Worm (Caenorhabditis elegans) whole organism, young adult: Measurements from ENCODE around the gene acc-4.
A peak's percentile ranks its signal among the peaks of the same experiment; 100 is the strongest.

Source experiments
- F10E7.11 ChIP-seq: sonication (generic microtip); optimal IDR thresholded peaks from 2 replicates; lab custom pipeline; 2017; ENCODE audit warnings: mild to moderate bottlenecking, missing genetic modification characterization, moderate library complexity, missing compliant biosample characterization
- F22D6.2 ChIP-seq: sonication (generic microtip); optimal IDR thresholded peaks from 2 replicates; lab custom pipeline; 2016; ENCODE audit warnings: mild to moderate bottlenecking, missing genetic modification characterization, missing compliant biosample characterization
- F23B12.7 ChIP-seq: sonication (generic microtip); optimal IDR thresholded peaks from 2 replicates; lab custom pipeline; 2017; ENCODE audit warnings: missing genetic modification characterization, mild to moderate bottlenecking, missing compliant biosample characterization, antibody characterized with exemption, moderate library complexity; ENCODE audit not compliant: insufficient read depth
- F37B4.10 ChIP-seq: fragments of 200-800 bp; sonication (Bioruptor generic); IDR thresholded peaks from 2 replicates; pipeline ENCODE4 v1.3.6; 2022; ENCODE audit warnings: missing genetic modification characterization, missing compliant biosample characterization
- F49E8.2 ChIP-seq: sonication (generic microtip); optimal IDR thresholded peaks from 3 replicates; lab custom pipeline; 2017; ENCODE audit warnings: missing genetic modification characterization, mild to moderate bottlenecking, missing compliant biosample characterization, antibody characterized with exemption, moderate library complexity; ENCODE audit not compliant: insufficient read depth
- K11D2.4 ChIP-seq: fragments of 200-800 bp; sonication (Bioruptor generic); IDR thresholded peaks from 2 replicates; pipeline ENCODE4 v1.3.6; 2022; ENCODE audit warnings: missing genetic modification reagents, missing genetic modification characterization, missing compliant biosample characterization
- K12H6.12 ChIP-seq: fragments of 200-800 bp; sonication (Bioruptor generic); optimal IDR thresholded peaks from 2 replicates; lab custom pipeline; 2018; ENCODE audit warnings: mild to moderate bottlenecking, missing genetic modification characterization, missing compliant biosample characterization
- T26A5.8 ChIP-seq: sonication (generic microtip); optimal IDR thresholded peaks from 2 replicates; lab custom pipeline; 2016; ENCODE audit warnings: missing genetic modification characterization, missing compliant biosample characterization
- Y56A3A.18 ChIP-seq: fragments of 200-800 bp; sonication (Bioruptor generic); IDR thresholded peaks from 2 replicates; pipeline ENCODE4 v1.3.6; 2022; ENCODE audit warnings: missing genetic modification reagents, missing genetic modification characterization, missing compliant biosample characterization
- attf-3 ChIP-seq: fragments of 200-800 bp; sonication (Bioruptor generic); conservative IDR thresholded peaks from 2 replicates; pipeline ENCODE4 v1.3.6; 2022; ENCODE audit warnings: missing genetic modification reagents, missing genetic modification characterization, missing compliant biosample characterization
- ccch-3 ChIP-seq: fragments of 200-800 bp; sonication (Bioruptor generic); optimal IDR thresholded peaks from 2 replicates; lab custom pipeline; 2018; ENCODE audit warnings: mild to moderate bottlenecking, missing genetic modification characterization, missing compliant biosample characterization
- cebp-1 ChIP-seq, 2 experiments: fragments of 200-800 bp in 1 of 2; sonication (Bioruptor generic) in 1 of 2; sonication (generic microtip) in 1 of 2; IDR thresholded peaks in 1 of 2; optimal IDR thresholded peaks in 1 of 2; 2 replicates each; pipeline versions ENCODE4 v1.3.6 to Lab custom; 2017 to 2022; ENCODE audit warnings: missing compliant biosample characterization in 2 of 2, missing genetic modification characterization in 2 of 2, mild to moderate bottlenecking in 1 of 2, missing genetic modification reagents in 1 of 2, moderate library complexity in 1 of 2
- ceh-27 ChIP-seq: fragments of 200-800 bp; sonication (Bioruptor generic); optimal IDR thresholded peaks from 2 replicates; lab custom pipeline; 2018; ENCODE audit warnings: mild to moderate bottlenecking, missing genetic modification characterization, moderate library complexity, missing compliant biosample characterization
- dox-1 ChIP-seq: fragments of 200-800 bp; sonication (Bioruptor generic); IDR thresholded peaks from 2 replicates; pipeline ENCODE4 v1.3.6; 2022; ENCODE audit warnings: missing genetic modification reagents, missing genetic modification characterization, missing compliant biosample characterization
- efl-1 ChIP-seq: fragments of 150-350 bp; optimal IDR thresholded peaks from 2 replicates; lab custom pipeline; 2014; ENCODE audit warnings: missing biosample characterization, missing genetic modification reagents, missing genetic modification characterization
- fkh-3 ChIP-seq: sonication (generic microtip); optimal IDR thresholded peaks from 2 replicates; lab custom pipeline; 2016; ENCODE audit warnings: mild to moderate bottlenecking, missing genetic modification characterization, missing compliant biosample characterization
- him-1 ChIP-seq: sonication (generic microtip); optimal IDR thresholded peaks from 2 replicates; lab custom pipeline; 2016; ENCODE audit warnings: missing genotype, missing genetic modification reagents, missing genetic modification characterization, missing compliant biosample characterization
- hmg-1.2 ChIP-seq: fragments of 200-800 bp; sonication (Bioruptor generic); IDR thresholded peaks from 2 replicates; pipeline ENCODE4 v1.3.6; 2022; ENCODE audit warnings: missing genetic modification reagents, missing genetic modification characterization, missing compliant biosample characterization
- hsf-1 ChIP-seq: fragments of 200-800 bp; sonication (Bioruptor generic); IDR thresholded peaks from 2 replicates; pipeline ENCODE4 v1.3.6; 2022; ENCODE audit warnings: missing genetic modification reagents, missing genetic modification characterization, missing compliant biosample characterization
- lin-40 ChIP-seq: sonication (generic microtip); optimal IDR thresholded peaks from 2 replicates; lab custom pipeline; 2016; ENCODE audit warnings: missing genetic modification characterization, mild to moderate bottlenecking, missing compliant biosample characterization, missing genotype, missing genetic modification reagents
- lir-1 ChIP-seq: fragments of 200-800 bp; sonication (Bioruptor generic); conservative IDR thresholded peaks from 2 replicates; pipeline ENCODE4 v1.3.6; 2022; ENCODE audit warnings: missing genetic modification reagents, missing genetic modification characterization, missing compliant biosample characterization
- lsl-1 ChIP-seq: fragments of 200-800 bp; sonication (Bioruptor generic); optimal IDR thresholded peaks from 2 replicates; lab custom pipeline; 2018; ENCODE audit warnings: mild to moderate bottlenecking, missing genetic modification characterization, moderate library complexity, missing compliant biosample characterization
- lsy-27 ChIP-seq: sonication (generic microtip); optimal IDR thresholded peaks from 2 replicates; lab custom pipeline; 2017; ENCODE audit warnings: missing genetic modification characterization, mild to moderate bottlenecking, missing compliant biosample characterization, antibody characterized with exemption, missing genotype, borderline replicate concordance; ENCODE audit not compliant: insufficient read depth
- madf-10 ChIP-seq: sonication (generic microtip); optimal IDR thresholded peaks from 2 replicates; lab custom pipeline; 2016; ENCODE audit warnings: mild to moderate bottlenecking, missing genetic modification characterization, missing compliant biosample characterization
- madf-6 ChIP-seq: fragments of 200-800 bp; sonication (Bioruptor generic); IDR thresholded peaks from 2 replicates; pipeline ENCODE4 v1.3.6; 2022; ENCODE audit warnings: missing genetic modification reagents, missing genetic modification characterization, missing compliant biosample characterization
- mes-4 ChIP-seq: sonication (generic microtip); optimal IDR thresholded peaks from 2 replicates; lab custom pipeline; 2016; ENCODE audit warnings: missing genotype, missing genetic modification characterization, missing compliant biosample characterization
- nfyb-1 ChIP-seq: fragments of 200-800 bp; sonication (Bioruptor generic); IDR thresholded peaks from 2 replicates; pipeline ENCODE4 v1.3.6; 2022; ENCODE audit warnings: missing genetic modification reagents, missing genetic modification characterization, missing compliant biosample characterization
- nhr-179 ChIP-seq: sonication (generic microtip); optimal IDR thresholded peaks from 2 replicates; lab custom pipeline; 2016; ENCODE audit warnings: mild to moderate bottlenecking, missing genetic modification characterization, missing compliant biosample characterization
- nhr-27 ChIP-seq: fragments of 200-800 bp; sonication (Bioruptor generic); optimal IDR thresholded peaks from 2 replicates; lab custom pipeline; 2018; ENCODE audit warnings: mild to moderate bottlenecking, missing genetic modification characterization, moderate library complexity, missing compliant biosample characterization
- nhr-90 ChIP-seq: sonication (generic microtip); optimal IDR thresholded peaks from 2 replicates; lab custom pipeline; 2016; ENCODE audit warnings: missing genotype, mild to moderate bottlenecking, missing genetic modification characterization, missing compliant biosample characterization
- pbrm-1 ChIP-seq: fragments of 200-800 bp; sonication (Bioruptor generic); IDR thresholded peaks from 2 replicates; pipeline ENCODE4 v1.3.6; 2022; ENCODE audit warnings: missing genetic modification reagents, missing genetic modification characterization, missing compliant biosample characterization
- rpc-1 ChIP-seq, 2 experiments: fragments of 150-350 bp in 1 of 2; sonication (generic microtip) in 1 of 2; optimal IDR thresholded peaks; 2 replicates each; lab custom pipeline; 2014 to 2018; ENCODE audit warnings: missing biosample characterization in 1 of 2, missing genetic modification characterization in 1 of 2, missing genetic modification reagents in 1 of 2, missing genotype in 1 of 2
- tbp1 ChIP-seq: fragments of 200-800 bp; sonication (Bioruptor generic); optimal IDR thresholded peaks from 2 replicates; lab custom pipeline; 2018; ENCODE audit warnings: mild to moderate bottlenecking, missing genetic modification characterization, missing compliant biosample characterization
- zfh-2 ChIP-seq: fragments of 200-800 bp; sonication (Bioruptor generic); conservative IDR thresholded peaks from 2 replicates; pipeline ENCODE4 v1.3.6; 2022; ENCODE audit warnings: missing genetic modification reagents, missing genetic modification characterization, missing compliant biosample characterization
- zim-3 ChIP-seq: sonication (generic microtip); optimal IDR thresholded peaks from 2 replicates; lab custom pipeline; 2017; ENCODE audit warnings: mild to moderate bottlenecking, missing genetic modification characterization, moderate library complexity, missing compliant biosample characterization
- ztf-22 ChIP-seq: fragments of 200-800 bp; sonication (Bioruptor generic); optimal IDR thresholded peaks from 2 replicates; lab custom pipeline; 2018; ENCODE audit warnings: mild to moderate bottlenecking, missing genetic modification characterization, moderate library complexity, missing compliant biosample characterization
- ztf-25 ChIP-seq: fragments of 200-800 bp; sonication (Bioruptor generic); IDR thresholded peaks from 2 replicates; pipeline ENCODE4 v1.3.6; 2022; ENCODE audit warnings: missing genetic modification reagents, missing genetic modification characterization, missing compliant biosample characterization
- ztf-3 ChIP-seq: fragments of 200-800 bp; sonication (Bioruptor generic); optimal IDR thresholded peaks from 2 replicates; lab custom pipeline; 2018; ENCODE audit warnings: mild to moderate bottlenecking, missing genetic modification characterization, missing compliant biosample characterization

Gene acc-4

ce11 chrIII:13462965-13463783 lies 20.8 kb downstream of the acc-4 start, which contains the start of gene ant-1.1 (continued):
- peak; percentile 68 for TF ChIP-seq F23B12.7 (tag; lab: Kevin White, UChicago)
- peak; percentile 1 for TF ChIP-seq F22D6.2
- no peak for TF ChIP-seq him-1 (tag; lab: Kevin White, UChicago)
- no peak for TF ChIP-seq zim-3 (tag; lab: Kevin White, UChicago)
- no peak for TF ChIP-seq mes-4 (tag; lab: Kevin White, UChicago)
- peak; percentile 85 for TF ChIP-seq K12H6.12 (tag; lab: Kevin White, UChicago)
- TF ChIP-seq F10E7.11 (tag; lab: Kevin White, UChicago) = no peak
- TF ChIP-seq lin-40 (tag; lab: Kevin White, UChicago) = peak; percentile 91
- TF ChIP-seq nhr-179 = no peak
- no peak for TF ChIP-seq ztf-3 (GFP tag; lab: Kevin White, UChicago)
- TF ChIP-seq rpc-1 (optimal IDR thresholded peaks at IDR 0.05; lab: Kevin White, UChicago) = peak; percentile 21
- TF ChIP-seq rpc-1 (tag; optimal IDR thresholded peaks at IDR 0.05; lab: Kevin White, UChicago) = no peak
- TF ChIP-seq lsy-27 (tag; lab: Kevin White, UChicago) = no peak
- peak; percentile 82 for TF ChIP-seq dox-1 (GFP tag; lab: Robert Waterston, UW)
- TF ChIP-seq nfyb-1 (GFP tag; lab: Robert Waterston, UW) = peak; percentile 95
- TF ChIP-seq efl-1 (GFP tag; lab: Kevin White, UChicago) = peak; percentile 86
- peak; percentile 83 for TF ChIP-seq K11D2.4
- TF ChIP-seq tbp1 (GFP tag; lab: Kevin White, UChicago) = peak; percentile 69
- TF ChIP-seq T26A5.8 (tag; lab: Kevin White, UChicago) = no peak
- no peak for TF ChIP-seq nhr-90 (tag; lab: Kevin White, UChicago)
- peak; percentile 88 for TF ChIP-seq lir-1 (GFP tag; lab: Robert Waterston, UW)
- peak; percentile 53; the same call in 1 of the 2 replicates for TF ChIP-seq attf-3 (GFP tag; lab: Robert Waterston, UW)
- TF ChIP-seq zfh-2 (GFP tag; lab: Robert Waterston, UW) = peak; percentile 96
- no peak for TF ChIP-seq nhr-27
- peak; percentile 74 for TF ChIP-seq madf-10 (tag; lab: Kevin White, UChicago)
- TF ChIP-seq Y56A3A.18 = peak; percentile 70
- TF ChIP-seq madf-6 = peak; percentile 85
- TF ChIP-seq fkh-3 (tag; lab: Kevin White, UChicago) = no peak
- TF ChIP-seq ceh-27 (GFP tag; lab: Kevin White, UChicago) = peak; percentile 89
- no peak for TF ChIP-seq ztf-22 (GFP tag; lab: Kevin White, UChicago)
- peak; percentile 10 for TF ChIP-seq F49E8.2 (tag; lab: Kevin White, UChicago)
- TF ChIP-seq hsf-1 (GFP tag; lab: Robert Waterston, UW) = peak; percentile 85
- TF ChIP-seq ztf-25 = 0 out of 2 replicates have a peak, but pooled peaks have one; percentile 24
- no peak for TF ChIP-seq ccch-3 (GFP tag; lab: Kevin White, UChicago)
- no peak for TF ChIP-seq F37B4.10 (GFP tag; lab: Robert Waterston, UW)

DNA sequence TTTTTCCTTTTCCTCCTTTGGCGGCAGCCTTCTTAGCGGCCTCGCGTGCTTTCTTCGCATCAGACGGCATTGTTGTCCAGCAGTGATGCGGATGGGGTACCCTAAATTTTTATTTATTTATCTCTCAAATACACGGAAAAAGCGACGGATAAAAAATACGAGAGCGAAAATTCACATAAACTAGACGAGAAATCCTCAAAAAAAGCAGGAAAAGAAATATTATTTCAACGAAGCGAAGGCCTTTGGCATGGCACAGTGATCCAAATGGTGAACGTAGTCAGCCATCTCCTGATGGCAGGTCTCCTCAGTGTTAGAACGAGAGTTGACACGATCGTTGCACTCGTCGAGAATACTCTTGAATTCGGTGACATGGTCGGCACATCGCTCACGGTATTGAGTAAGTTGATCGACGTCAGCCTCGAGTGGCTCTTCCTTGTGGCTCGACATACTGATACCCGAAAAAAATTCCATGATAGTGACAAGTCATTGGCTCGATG lies 21.7 kb downstream of the acc-4 start, which contains the start of the genes abcf-2 and T27E9.2:
Gene abcf-2, minus strand, starts transcription at position 101 of the 497 bp plus-strand sequence.
Gene T27E9.2, minus strand, starts transcription at position 447 of the 497 bp plus-strand sequence.
- TF ChIP-seq hsf-1 (GFP tag; lab: Robert Waterston, UW) (0 out of 2 replicates have a peak, but pooled peaks have one; percentile 26), pbrm-1 (0 out of 2 replicates have a peak, but pooled peaks have one; percentile 31), lsl-1 (GFP tag; lab: Kevin White, UChicago) (peak; percentile 16), cebp-1 (GFP tag; IDR thresholded peaks at IDR 0.05; lab: Robert Waterston, UW) (no peak), cebp-1 (tag; optimal IDR thresholded peaks at IDR 0.05; lab: Kevin White, UChicago) (peak; percentile 29), lin-40 (tag; lab: Kevin White, UChicago) (no peak), hmg-1.2 (GFP tag; lab: Robert Waterston, UW) (0 out of 2 replicates have a peak, but pooled peaks have one; percentile 6)
- TF ChIP-seq, all 124 proteins: peak for 5
